Worm (Caenorhabditis elegans): Measurements from ENCODE around the gene F31E8.5.

The F31E8.5 gene

ce11 chrII:6849308-6849707 is 42.2 kb upstream of the F31E8.5 start:
- TF ChIP-seq cebp-1 (GFP tag; IDR thresholded peaks at IDR 0.05) (no peak), cebp-1 (tag; optimal IDR thresholded peaks at IDR 0.05) (peak; percentile 16), chd-7 (tag; optimal IDR thresholded peaks at IDR 0.05) (peak; percentile 44), C06A6.2 (GFP tag; conservative IDR thresholded peaks at IDR 0.05) (peak; percentile 47), ztf-6 (GFP tag; IDR thresholded peaks at IDR 0.05) (peak; percentile 57; the same call in 1 of the 2 replicates), die-1 (tag; optimal IDR thresholded peaks at IDR 0.05) (peak; percentile 36), somi-1 (GFP tag; optimal IDR thresholded peaks at IDR 0.05) (peak; percentile 70), ztf-26 (tag; optimal IDR thresholded peaks at IDR 0.05) (peak; percentile 33), lin-40 (tag; optimal IDR thresholded peaks at IDR 0.05) (peak; percentile 27), K11D2.4 (GFP tag; IDR thresholded peaks at IDR 0.05) (peak; percentile 54; the same call in 1 of the 2 replicates), ztf-25 (GFP tag; IDR thresholded peaks at IDR 0.05) (no peak), ets-4 (GFP tag; optimal IDR thresholded peaks at IDR 0.05) (no peak), F57A8.1 (GFP tag; optimal IDR thresholded peaks at IDR 0.05) (no peak)

- TF ChIP-seq B0336.3 (GFP tag; IDR thresholded peaks at IDR 0.05) (no peak), him-1 (tag; optimal IDR thresholded peaks at IDR 0.05) (peak; percentile 30), Y79H2A.3 (GFP tag; conservative IDR thresholded peaks at IDR 0.05) (0 out of 2 replicates have a peak, but pooled peaks have one; percentile 34), attf-3 (GFP tag; conservative IDR thresholded peaks at IDR 0.05) (no peak), let-607 (tag; optimal IDR thresholded peaks at IDR 0.05) (peak in 1 of 2 experiments; percentile 16), lin-26 (GFP tag; IDR thresholded peaks at IDR 0.05) (0 out of 2 replicates have a peak, but pooled peaks have one; percentile 40), ets-4 (GFP tag; optimal IDR thresholded peaks at IDR 0.05) (no peak), egl-18 (GFP tag; IDR thresholded peaks at IDR 0.05) (no peak), Y56A3A.18 (GFP tag; IDR thresholded peaks at IDR 0.05) (0 out of 2 replicates have a peak, but pooled peaks have one; percentile 7), Y95B8A.8 (GFP tag; IDR thresholded peaks at IDR 0.05) (0 out of 2 replicates have a peak, but pooled peaks have one; percentile 23), nhr-80 (tag; optimal IDR thresholded peaks at IDR 0.05) (peak; percentile 51), T07F8.4 (tag; optimal IDR thresholded peaks at IDR 0.05) (no peak), dox-1 (GFP tag; IDR thresholded peaks at IDR 0.05) (0 out of 2 replicates have a peak, but pooled peaks have one; percentile 19), somi-1 (GFP tag; optimal IDR thresholded peaks at IDR 0.05) (peak; percentile 20), F37B4.10 (GFP tag; IDR thresholded peaks at IDR 0.05) (no peak), nfyb-1 (GFP tag; IDR thresholded peaks at IDR 0.05) (0 out of 2 replicates have a peak, but pooled peaks have one; percentile 23), nhr-90 (tag; optimal IDR thresholded peaks at IDR 0.05) (no peak), cebp-1 (GFP tag; IDR thresholded peaks at IDR 0.05) (no peak), cebp-1 (tag; optimal IDR thresholded peaks at IDR 0.05) (peak; percentile 21), lin-40 (tag; optimal IDR thresholded peaks at IDR 0.05) (peak; percentile 53), attf-5 (GFP tag; optimal IDR thresholded peaks at IDR 0.05) (peak; percentile 4), hmg-1.2 (GFP tag; IDR thresholded peaks at IDR 0.05) (peak; percentile 31; the same call in 1 of the 2 replicates), ceh-58 (GFP tag; IDR thresholded peaks at IDR 0.05) (no peak), K12H6.12 (tag; optimal IDR thresholded peaks at IDR 0.05) (no peak)
Measured at ce11 chrII:6847917-6848379, 40.9 kb upstream of the F31E8.5 start, which contains the start of gene tbc-6. TSS of gene tbc-6 (plus strand) at chrII:6848124.

ce11 chrII:6846723-6847122 is 39.7 kb upstream of the F31E8.5 start:
- TF ChIP-seq bed-1 (GFP tag; IDR thresholded peaks at IDR 0.05) (no peak), attf-5 (GFP tag; optimal IDR thresholded peaks at IDR 0.05) (no peak), rpc-1 (optimal IDR thresholded peaks at IDR 0.05) (no peak), rpc-1 (tag; optimal IDR thresholded peaks at IDR 0.05) (no peak), dox-1 (GFP tag; IDR thresholded peaks at IDR 0.05) (no peak), K11D2.4 (GFP tag; IDR thresholded peaks at IDR 0.05) (no peak), repo-1 (tag; optimal IDR thresholded peaks at IDR 0.05) (peak; percentile 10), zfh-2 (GFP tag; conservative IDR thresholded peaks at IDR 0.05) (peak; percentile 91), egrh-3 (GFP tag; IDR thresholded peaks at IDR 0.05) (peak; percentile 47; the same call in 1 of the 2 replicates), nfyb-1 (GFP tag; IDR thresholded peaks at IDR 0.05) (0 out of 2 replicates have a peak, but pooled peaks have one; percentile 26), akir-1 (GFP tag; optimal IDR thresholded peaks at IDR 0.05) (no peak), snpc-1.1 (tag; optimal IDR thresholded peaks at IDR 0.05; ENCODE audit: insufficient read depth) (no peak), ztf-26 (tag; optimal IDR thresholded peaks at IDR 0.05) (no peak)
